Fruit fly (Drosophila melanogaster) whole organism, prepupa: ENCODE measurements around the gene CG31743.

Source experiments
- Blimp-1 ChIP-seq: fragments of 200-800 bp; sonication (Bioruptor generic); optimal IDR thresholded peaks from 3 replicates; lab custom pipeline; 2017; ENCODE audit warnings: missing biosample characterization, missing genetic modification characterization, mild to moderate bottlenecking, moderate library complexity, missing genetic modification reagents
- CG10631 ChIP-seq: fragments of 200-800 bp; sonication (Bioruptor generic); optimal IDR thresholded peaks from 2 replicates; lab custom pipeline; 2016; ENCODE audit warnings: missing biosample characterization, missing genetic modification characterization
- CG10669 ChIP-seq: fragments of 200-800 bp; sonication (Bioruptor generic); optimal IDR thresholded peaks from 3 replicates; lab custom pipeline; 2018; ENCODE audit warnings: missing biosample characterization, mild to moderate bottlenecking, missing genetic modification characterization, moderate library complexity
- CG11294 ChIP-seq: fragments of 200-800 bp; sonication (Bioruptor generic); IDR thresholded peaks from 2 replicates; pipeline ENCODE4 v1.3.6; 2022; ENCODE audit warnings: missing biosample characterization, missing genetic modification characterization
- CG11762 ChIP-seq: fragments of 200-800 bp; sonication (Bioruptor generic); optimal IDR thresholded peaks from 3 replicates; lab custom pipeline; 2016; ENCODE audit warnings: missing biosample characterization, missing genetic modification characterization; ENCODE audit not compliant: insufficient read depth
- CG11902 ChIP-seq: fragments of 200-800 bp; sonication (Bioruptor generic); optimal IDR thresholded peaks from 3 replicates; lab custom pipeline; 2016; ENCODE audit warnings: missing biosample characterization, missing genetic modification characterization
- CG15336 ChIP-seq: fragments of 200-800 bp; sonication (Bioruptor generic); IDR thresholded peaks from 2 replicates; pipeline ENCODE4 v1.3.6; 2022; ENCODE audit warnings: missing biosample characterization, missing genetic modification characterization
- CG1621 ChIP-seq: fragments of 200-800 bp; sonication (Bioruptor generic); optimal IDR thresholded peaks from 3 replicates; lab custom pipeline; 2018; ENCODE audit warnings: missing biosample characterization, mild to moderate bottlenecking, missing genetic modification characterization
- CG16779 ChIP-seq: fragments of 200-800 bp; sonication (Bioruptor generic); optimal IDR thresholded peaks from 3 replicates; lab custom pipeline; 2017; ENCODE audit warnings: missing biosample characterization, mild to moderate bottlenecking, missing genetic modification characterization
- CG3032 ChIP-seq: fragments of 200-800 bp; optimal IDR thresholded peaks from 2 replicates; lab custom pipeline; 2019; ENCODE audit warnings: missing biosample characterization, mild to moderate bottlenecking, missing genetic modification characterization, moderate library complexity
- CG32006 ChIP-seq: fragments of 200-800 bp; sonication (Bioruptor generic); optimal IDR thresholded peaks from 3 replicates; lab custom pipeline; 2017; ENCODE audit warnings: missing biosample characterization, mild to moderate bottlenecking, missing genetic modification characterization
- CG34406 ChIP-seq: fragments of 200-800 bp; sonication (Bioruptor generic); optimal IDR thresholded peaks from 3 replicates; lab custom pipeline; 2016; ENCODE audit warnings: missing biosample characterization, missing genetic modification characterization
- CG3919 ChIP-seq: fragments of 200-800 bp; sonication (Bioruptor generic); optimal IDR thresholded peaks from 3 replicates; lab custom pipeline; 2016; ENCODE audit warnings: missing biosample characterization, missing genetic modification characterization
- CG4318 ChIP-seq: fragments of 200-800 bp; sonication (Bioruptor generic); optimal IDR thresholded peaks from 3 replicates; lab custom pipeline; 2017; ENCODE audit warnings: missing biosample characterization, mild to moderate bottlenecking, missing genetic modification characterization
- CG6163 ChIP-seq: fragments of 200-800 bp; sonication (Bioruptor generic); IDR thresholded peaks from 3 replicates; pipeline ENCODE4 v1.3.6; 2022; ENCODE audit warnings: missing biosample characterization, missing genetic modification characterization
- CG6792 ChIP-seq: fragments of 200-800 bp; sonication (Bioruptor generic); optimal IDR thresholded peaks from 3 replicates; lab custom pipeline; 2016; ENCODE audit warnings: missing biosample characterization, missing genetic modification characterization
- CG6854 ChIP-seq: fragments of 200-800 bp; sonication (Bioruptor generic); optimal IDR thresholded peaks from 2 replicates; lab custom pipeline; 2017; ENCODE audit warnings: missing biosample characterization, mild to moderate bottlenecking, missing genetic modification characterization
- CG7368 ChIP-seq: fragments of 200-800 bp; sonication (Bioruptor generic); optimal IDR thresholded peaks from 3 replicates; lab custom pipeline; 2016; ENCODE audit warnings: missing biosample characterization, missing genetic modification characterization
- CG8119 ChIP-seq: fragments of 200-800 bp; sonication (Bioruptor generic); IDR thresholded peaks from 3 replicates; pipeline ENCODE4 v1.3.6; 2022; ENCODE audit warnings: missing biosample characterization, missing genetic modification characterization
- CG8319 ChIP-seq: fragments of 200-800 bp; sonication (Bioruptor generic); optimal IDR thresholded peaks from 3 replicates; lab custom pipeline; 2016; ENCODE audit warnings: missing biosample characterization, missing genetic modification characterization
- CG9139 ChIP-seq: fragments of 200-800 bp; sonication (Bioruptor generic); optimal IDR thresholded peaks from 3 replicates; lab custom pipeline; 2017; ENCODE audit warnings: missing biosample characterization, mild to moderate bottlenecking, missing genetic modification characterization
- Ets21C ChIP-seq: fragments of 200-800 bp; sonication (Bioruptor generic); optimal IDR thresholded peaks from 3 replicates; lab custom pipeline; 2016; ENCODE audit warnings: missing biosample characterization, missing genetic modification characterization
- Ets96B ChIP-seq: fragments of 200-800 bp; optimal IDR thresholded peaks from 2 replicates; lab custom pipeline; 2019; ENCODE audit warnings: missing biosample characterization, mild to moderate bottlenecking, missing genetic modification characterization, moderate library complexity
- Gug ChIP-seq: fragments of 200-800 bp; sonication (Bioruptor generic); IDR thresholded peaks from 2 replicates; pipeline ENCODE4 v1.3.6; 2022; ENCODE audit warnings: missing biosample characterization, missing genetic modification characterization
- Hr39 ChIP-seq: fragments of 200-800 bp; sonication (Bioruptor generic); optimal IDR thresholded peaks from 2 replicates; lab custom pipeline; 2016; ENCODE audit warnings: missing biosample characterization, missing genetic modification characterization
- Hr4 ChIP-seq: fragments of 200-800 bp; sonication (Bioruptor generic); optimal IDR thresholded peaks from 3 replicates; lab custom pipeline; 2016; ENCODE audit warnings: missing biosample characterization, missing genetic modification characterization
- Met ChIP-seq: fragments of 200-800 bp; sonication (Bioruptor generic); optimal IDR thresholded peaks from 3 replicates; lab custom pipeline; 2016; ENCODE audit warnings: missing biosample characterization, missing genetic modification characterization
- OdsH ChIP-seq: fragments of 200-800 bp; sonication (Bioruptor generic); optimal IDR thresholded peaks from 3 replicates; lab custom pipeline; 2016; ENCODE audit warnings: missing biosample characterization, missing genetic modification characterization
- Sox14 ChIP-seq: fragments of 200-800 bp; sonication (Bioruptor generic); optimal IDR thresholded peaks from 3 replicates; lab custom pipeline; 2016; ENCODE audit warnings: missing biosample characterization, missing genetic modification characterization
- Sox15 ChIP-seq: fragments of 200-800 bp; sonication (Bioruptor generic); optimal IDR thresholded peaks from 3 replicates; lab custom pipeline; 2016; ENCODE audit warnings: missing biosample characterization, missing genetic modification characterization
- achi ChIP-seq: fragments of 200-800 bp; sonication (Bioruptor generic); optimal IDR thresholded peaks from 3 replicates; lab custom pipeline; 2016; ENCODE audit warnings: missing biosample characterization, missing genetic modification characterization
- acj6 ChIP-seq: fragments of 200-800 bp; sonication (Bioruptor generic); optimal IDR thresholded peaks from 3 replicates; lab custom pipeline; 2016; ENCODE audit warnings: missing biosample characterization, missing genetic modification characterization
- cyc ChIP-seq: fragments of 200-800 bp; sonication (Bioruptor generic); optimal IDR thresholded peaks from 3 replicates; lab custom pipeline; 2016; ENCODE audit warnings: missing biosample characterization, missing genetic modification characterization
- dac ChIP-seq: fragments of 200-800 bp; sonication (Bioruptor generic); optimal IDR thresholded peaks from 2 replicates; lab custom pipeline; 2017; ENCODE audit warnings: missing biosample characterization, mild to moderate bottlenecking, missing genetic modification characterization
- dsx ChIP-seq: fragments of 200-800 bp; optimal IDR thresholded peaks from 3 replicates; lab custom pipeline; 2019; ENCODE audit warnings: missing biosample characterization, mild to moderate bottlenecking, missing genetic modification characterization, moderate library complexity; ENCODE audit not compliant: poor library complexity, severe bottlenecking
- eg ChIP-seq: fragments of 200-800 bp; sonication (Bioruptor generic); IDR thresholded peaks from 3 replicates; pipeline ENCODE4 v1.3.6; 2022; ENCODE audit warnings: missing biosample characterization, missing genetic modification characterization
- esn ChIP-seq: fragments of 200-800 bp; sonication (Bioruptor generic); optimal IDR thresholded peaks from 2 replicates; lab custom pipeline; 2016; ENCODE audit warnings: missing biosample characterization, mild to moderate bottlenecking, missing genetic modification characterization, moderate library complexity
- fd59A ChIP-seq: fragments of 200-800 bp; sonication (Bioruptor generic); optimal IDR thresholded peaks from 2 replicates; lab custom pipeline; 2017; ENCODE audit warnings: missing biosample characterization, mild to moderate bottlenecking, missing genetic modification characterization, missing genetic modification reagents
- fd85E ChIP-seq: fragments of 200-800 bp; sonication (Bioruptor generic); optimal IDR thresholded peaks from 3 replicates; lab custom pipeline; 2016; ENCODE audit warnings: missing biosample characterization, missing genetic modification characterization
- fkh ChIP-seq: fragments of 200-800 bp; sonication (Bioruptor generic); optimal IDR thresholded peaks from 3 replicates; lab custom pipeline; 2017; ENCODE audit warnings: missing biosample characterization, mild to moderate bottlenecking, missing genetic modification characterization, moderate library complexity
- net ChIP-seq: fragments of 200-800 bp; sonication (Bioruptor generic); optimal IDR thresholded peaks from 3 replicates; lab custom pipeline; 2016; ENCODE audit warnings: missing biosample characterization, missing genetic modification characterization
- pdm3 ChIP-seq: fragments of 200-800 bp; sonication (Bioruptor generic); optimal IDR thresholded peaks from 3 replicates; lab custom pipeline; 2016; ENCODE audit warnings: missing biosample characterization, missing genetic modification characterization
- salr ChIP-seq, 2 experiments: fragments of 200-800 bp; sonication (Bioruptor generic); optimal IDR thresholded peaks; 3 replicates each; lab custom pipeline; 2016 to 2018; ENCODE audit warnings: missing biosample characterization in 2 of 2, missing genetic modification characterization in 2 of 2, mild to moderate bottlenecking in 1 of 2
- spab ChIP-seq: fragments of 200-800 bp; sonication (Bioruptor generic); optimal IDR thresholded peaks from 2 replicates; lab custom pipeline; 2017; ENCODE audit warnings: missing biosample characterization, mild to moderate bottlenecking, missing genetic modification characterization, missing genetic modification reagents
- svp ChIP-seq: fragments of 200-800 bp; sonication (Bioruptor generic); peaks from one replicate; lab custom pipeline; 2016; ENCODE audit warnings: missing biosample characterization, missing genetic modification characterization
- topi ChIP-seq: fragments of 200-800 bp; sonication (Bioruptor generic); optimal IDR thresholded peaks from 3 replicates; lab custom pipeline; 2016; ENCODE audit warnings: missing biosample characterization, missing genetic modification characterization
- vri ChIP-seq: fragments of 200-800 bp; sonication (Bioruptor generic); optimal IDR thresholded peaks from 3 replicates; lab custom pipeline; 2016; ENCODE audit warnings: missing biosample characterization, mild to moderate bottlenecking, missing genetic modification characterization

Gene CG31743

DNA sequence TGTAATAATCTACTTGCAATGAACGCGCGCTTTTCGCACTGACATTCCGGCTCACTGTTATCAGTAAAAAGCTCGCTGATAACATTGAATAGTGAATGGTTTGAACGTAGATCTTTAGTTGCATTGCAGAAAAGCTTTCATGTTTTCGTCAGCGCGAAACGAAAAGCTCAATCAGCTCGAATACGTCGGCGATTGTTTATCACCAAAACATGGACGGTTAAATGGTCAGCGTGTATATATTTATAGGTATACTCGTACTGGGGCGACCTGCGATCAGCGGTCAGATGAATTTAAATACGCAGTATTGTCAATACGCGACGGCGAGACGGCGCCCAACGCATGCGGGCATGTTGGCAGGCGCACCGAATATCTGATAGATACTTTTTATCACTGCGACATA, 7.1 kb downstream of the CG31743 start:
- TF ChIP-seq dsx (GFP tag; lab: Kevin White, UChicago) (no peak), svp (GFP tag; lab: Kevin White, UChicago) (peak; percentile 92), Met (GFP tag; lab: Kevin White, UChicago) (no peak), CG34406 (no peak), vri (GFP tag; lab: Kevin White, UChicago) (peak; percentile 32), CG9139 (GFP tag; lab: Kevin White, UChicago) (no peak), CG3032 (no peak), CG16779 (tag; lab: Kevin White, UChicago) (peak; percentile 25), CG11294 (no peak), CG3919 (no peak), CG11902 (no peak), CG7368 (GFP tag; lab: Kevin White, UChicago) (no peak), topi (GFP tag; lab: Kevin White, UChicago) (no peak), pdm3 (GFP tag; lab: Kevin White, UChicago) (no peak), CG6163 (GFP tag; lab: Robert Waterston, UW) (no peak), acj6 (GFP tag; lab: Kevin White, UChicago) (no peak), CG6792 (GFP tag; lab: Kevin White, UChicago) (no peak), spab (GFP tag; lab: Kevin White, UChicago) (no peak), Ets96B (no peak), Hr4 (GFP tag; lab: Kevin White, UChicago) (no peak), fd59A (no peak)

- TF ChIP-seq Hr4 (GFP tag; lab: Kevin White, UChicago) = peak; percentile 61
- peak; percentile 0 for TF ChIP-seq CG6792 (GFP tag; lab: Kevin White, UChicago)
- TF ChIP-seq CG15336 (GFP tag; lab: Robert Waterston, UW) = no peak
- TF ChIP-seq CG11762 (GFP tag; lab: Kevin White, UChicago) = no peak
- TF ChIP-seq achi (GFP tag; lab: Kevin White, UChicago) = peak; percentile 59
- no peak for TF ChIP-seq CG11902
- TF ChIP-seq CG10669 (GFP tag; lab: Kevin White, UChicago) = no peak
- peak; percentile 21 for TF ChIP-seq dac (GFP tag; lab: Kevin White, UChicago)
- no peak for TF ChIP-seq spab (GFP tag; lab: Kevin White, UChicago)
- TF ChIP-seq svp (GFP tag; lab: Kevin White, UChicago) = peak; percentile 75
- TF ChIP-seq CG32006 (GFP tag; lab: Kevin White, UChicago) = peak; percentile 75
- TF ChIP-seq cyc (GFP tag; lab: Kevin White, UChicago) = peak; percentile 54
- no peak for TF ChIP-seq Blimp-1 (GFP tag; lab: Kevin White, UChicago)
- peak; percentile 4 for TF ChIP-seq fkh (GFP tag; lab: Kevin White, UChicago)
- TF ChIP-seq Gug (GFP tag; lab: Robert Waterston, UW) = no peak
- TF ChIP-seq CG9139 (GFP tag; lab: Kevin White, UChicago) = no peak
- TF ChIP-seq CG34406 = peak; percentile 29
- TF ChIP-seq CG10631 (GFP tag; lab: Kevin White, UChicago) = peak; percentile 75
- peak; percentile 31 for TF ChIP-seq Sox15
- no peak for TF ChIP-seq CG8119 (GFP tag; lab: Robert Waterston, UW)
- peak; percentile 48 for TF ChIP-seq OdsH (GFP tag; lab: Kevin White, UChicago)
- TF ChIP-seq Ets96B = peak; percentile 21
- TF ChIP-seq CG3919 = no peak
- TF ChIP-seq CG6854 (GFP tag; lab: Kevin White, UChicago) = no peak
- TF ChIP-seq Hr39 (GFP tag; lab: Kevin White, UChicago) = peak; percentile 59
- peak; percentile 70 for TF ChIP-seq esn (GFP tag; lab: Kevin White, UChicago)
- peak; percentile 58 for TF ChIP-seq topi (GFP tag; lab: Kevin White, UChicago)
- no peak for TF ChIP-seq net
- TF ChIP-seq Ets21C (GFP tag; lab: Kevin White, UChicago) = peak; percentile 42
- TF ChIP-seq CG6163 (GFP tag; lab: Robert Waterston, UW) = peak; percentile 36; the same call in 1 of the 3 replicates
- TF ChIP-seq Sox14 (GFP tag; lab: Kevin White, UChicago) = peak; percentile 28
- no peak for TF ChIP-seq fd59A
- TF ChIP-seq pdm3 (GFP tag; lab: Kevin White, UChicago) = no peak
- no peak for TF ChIP-seq CG8319
- no peak; the same call in 2 of the 3 replicates for TF ChIP-seq eg (GFP tag; lab: Robert Waterston, UW)
- TF ChIP-seq salr (GFP tag; optimal IDR thresholded peaks at IDR 0.05; lab: Kevin White, UChicago) = no peak
- TF ChIP-seq CG4318 (GFP tag; lab: Kevin White, UChicago) = no peak
- TF ChIP-seq CG1621 (tag; lab: Kevin White, UChicago) = no peak
- TF ChIP-seq fd85E (GFP tag; lab: Kevin White, UChicago) = no peak
Observed at dm6 chr2L:16887660-16888573, 8.6 kb downstream of the CG31743 start, which contains the start of the genes osi and tweek. Gene osi (minus strand): TSS chr2L:16887966. Gene tweek (plus strand): TSS chr2L:16888490.
